Worm (Caenorhabditis elegans): ENCODE measurements around the gene scl-17.

- TF ChIP-seq zag-1 (tag; optimal IDR thresholded peaks at IDR 0.05) (no peak), unc-62 (GFP tag; optimal IDR thresholded peaks at IDR 0.05) (no peak), aly-2 (tag; optimal IDR thresholded peaks at IDR 0.05) (no peak), snpc-4 (tag; optimal IDR thresholded peaks at IDR 0.05) (no peak), mab-5 (tag; optimal IDR thresholded peaks at IDR 0.05) (no peak), ceh-82 (tag; optimal IDR thresholded peaks at IDR 0.05) (no peak), nhr-237 (tag; optimal IDR thresholded peaks at IDR 0.05) (no peak), gmeb-1 (tag; optimal IDR thresholded peaks at IDR 0.05) (no peak), unc-55 (GFP tag; optimal IDR thresholded peaks at IDR 0.05) (no peak), ama-1 (optimal IDR thresholded peaks at IDR 0.05) (no peak), nhr-10 (tag; optimal IDR thresholded peaks at IDR 0.05) (no peak), mdl-1 (tag; optimal IDR thresholded peaks at IDR 0.05) (no peak)
Observed at ce11 chrII:1436715-1437114, 8.3 kb upstream of the scl-17 start.

Measured in whole organism, L2 larva.